Fruit fly (Drosophila melanogaster): Measurements from ENCODE around the gene mth.

mth gene

DNA sequence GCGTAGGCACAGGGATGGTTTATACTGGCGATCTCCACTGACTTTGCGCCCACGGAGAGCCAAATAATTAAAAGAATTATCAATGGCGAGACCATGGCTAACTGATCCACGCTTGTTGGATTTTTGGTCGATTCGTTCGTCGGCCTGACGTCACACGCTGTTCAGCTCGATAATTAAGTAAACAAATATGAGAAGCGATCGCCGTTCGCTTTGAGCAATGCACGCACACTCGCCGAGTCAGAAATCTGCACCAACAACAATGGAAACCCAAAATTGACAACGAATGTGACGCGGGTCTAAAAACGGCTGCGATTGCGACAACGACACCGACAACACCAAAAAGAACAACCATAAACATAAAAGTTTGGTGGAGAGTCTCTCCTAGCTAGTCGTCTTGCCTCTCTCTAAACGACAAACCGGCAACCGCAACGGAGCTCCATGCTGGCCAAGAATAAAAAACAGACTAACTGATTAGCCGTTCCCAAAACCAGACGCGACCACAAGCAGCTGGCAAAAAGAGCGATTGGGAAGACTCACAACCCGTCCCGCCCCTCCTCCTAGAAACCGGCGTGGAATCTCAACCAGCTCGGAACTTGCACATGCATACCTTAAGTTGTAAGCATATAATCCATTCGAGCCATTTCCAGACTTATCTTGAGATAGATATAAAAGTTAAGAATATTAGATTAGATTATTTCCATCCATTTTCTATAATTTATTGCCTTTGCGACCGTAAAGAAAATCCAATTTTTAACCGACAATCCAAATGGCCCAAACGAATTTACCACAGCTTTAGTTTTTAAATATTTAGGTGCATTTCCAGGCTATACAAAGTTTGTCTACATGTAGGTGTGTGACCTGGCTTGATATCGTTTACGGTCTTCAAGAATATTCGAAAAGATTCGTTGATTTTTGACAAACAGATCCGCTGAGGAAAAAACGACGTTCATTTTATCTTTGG is 14.6 kb downstream of the mth start, which contains the start of gene mthl9:
mthl9 (minus strand) TSS at position 468 of the 961 bp plus-strand sequence.
- TF ChIP-seq CG17801 (GFP tag; optimal IDR thresholded peaks at IDR 0.05; ENCODE audit: partially characterized antibody) = no peak

DNA sequence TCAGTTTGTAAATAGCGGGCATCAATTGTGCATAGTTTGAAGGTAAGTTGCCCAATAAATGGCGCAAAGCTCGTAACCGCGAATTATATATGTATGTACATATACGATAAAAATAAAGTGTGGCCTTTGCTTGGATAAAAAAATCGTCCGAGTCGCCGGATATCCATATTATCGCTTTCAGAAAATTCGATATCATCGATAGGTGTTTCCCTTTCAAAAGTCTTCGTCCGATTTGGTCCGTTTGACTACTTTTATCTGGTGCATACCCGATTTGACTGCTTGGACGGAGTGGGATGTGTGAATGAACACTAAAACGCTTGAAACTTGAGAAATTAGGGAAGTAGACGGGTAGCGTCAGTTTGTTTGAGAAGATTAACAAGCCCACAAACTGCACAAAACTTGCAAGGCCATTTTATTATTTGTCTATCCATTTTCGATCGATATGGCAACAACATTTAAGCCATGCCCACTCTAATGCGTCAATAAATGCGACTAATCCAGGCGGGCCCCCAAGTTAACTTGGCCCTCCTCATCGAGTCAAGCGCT is 17.5 kb downstream of the mth start:
- TF ChIP-seq CG17801 (GFP tag; optimal IDR thresholded peaks at IDR 0.05; ENCODE audit: partially characterized antibody) = no peak

dm6 chr3L:327833-328232 is 18.9 kb downstream of the mth start, which contains the start of the genes Atac3 and Ptpmeg:
Gene Atac3 (minus strand): TSS chr3L:327992.
Gene Ptpmeg (plus strand): TSS chr3L:328097.
- TF ChIP-seq CG17801 (GFP tag; optimal IDR thresholded peaks at IDR 0.05; ENCODE audit: partially characterized antibody) = no peak

dm6 chr3L:324486-324885 is 22.3 kb downstream of the mth start, which contains the start of gene CG32344:
Gene CG32344 (minus strand): TSS chr3L:324720.
- no peak for TF ChIP-seq CG17801 (GFP tag; optimal IDR thresholded peaks at IDR 0.05; ENCODE audit: partially characterized antibody)

DNA sequence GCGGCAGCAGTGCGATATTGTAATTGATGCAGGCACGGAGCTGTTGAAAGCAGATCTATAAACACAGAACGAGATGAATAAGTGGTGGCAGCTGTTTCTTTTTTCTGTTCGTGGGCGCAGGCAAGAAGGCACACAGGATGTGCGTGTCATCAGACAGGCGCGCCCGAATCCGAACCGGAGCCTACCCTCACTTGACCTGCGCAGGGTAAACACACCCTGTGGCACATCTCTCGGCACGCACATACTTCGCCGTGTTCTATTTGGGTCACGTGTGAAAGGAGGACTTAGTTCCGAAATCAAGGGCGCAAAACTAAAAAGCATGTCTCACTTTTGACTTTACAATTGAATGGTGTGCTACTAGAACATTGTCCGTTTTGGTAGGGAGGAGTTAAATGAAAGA is 25.3 kb downstream of the mth start:
- TF ChIP-seq CG17801 (GFP tag; optimal IDR thresholded peaks at IDR 0.05; ENCODE audit: partially characterized antibody) = no peak

- no peak for TF ChIP-seq CG17801 (GFP tag; optimal IDR thresholded peaks at IDR 0.05; ENCODE audit: partially characterized antibody)
Measured at dm6 chr3L:320798-321197, 26.0 kb downstream of the mth start.

- no peak for TF ChIP-seq CG17801 (GFP tag; optimal IDR thresholded peaks at IDR 0.05; ENCODE audit: partially characterized antibody)
Measured at dm6 chr3L:320010-320337, 26.8 kb downstream of the mth start.

DNA sequence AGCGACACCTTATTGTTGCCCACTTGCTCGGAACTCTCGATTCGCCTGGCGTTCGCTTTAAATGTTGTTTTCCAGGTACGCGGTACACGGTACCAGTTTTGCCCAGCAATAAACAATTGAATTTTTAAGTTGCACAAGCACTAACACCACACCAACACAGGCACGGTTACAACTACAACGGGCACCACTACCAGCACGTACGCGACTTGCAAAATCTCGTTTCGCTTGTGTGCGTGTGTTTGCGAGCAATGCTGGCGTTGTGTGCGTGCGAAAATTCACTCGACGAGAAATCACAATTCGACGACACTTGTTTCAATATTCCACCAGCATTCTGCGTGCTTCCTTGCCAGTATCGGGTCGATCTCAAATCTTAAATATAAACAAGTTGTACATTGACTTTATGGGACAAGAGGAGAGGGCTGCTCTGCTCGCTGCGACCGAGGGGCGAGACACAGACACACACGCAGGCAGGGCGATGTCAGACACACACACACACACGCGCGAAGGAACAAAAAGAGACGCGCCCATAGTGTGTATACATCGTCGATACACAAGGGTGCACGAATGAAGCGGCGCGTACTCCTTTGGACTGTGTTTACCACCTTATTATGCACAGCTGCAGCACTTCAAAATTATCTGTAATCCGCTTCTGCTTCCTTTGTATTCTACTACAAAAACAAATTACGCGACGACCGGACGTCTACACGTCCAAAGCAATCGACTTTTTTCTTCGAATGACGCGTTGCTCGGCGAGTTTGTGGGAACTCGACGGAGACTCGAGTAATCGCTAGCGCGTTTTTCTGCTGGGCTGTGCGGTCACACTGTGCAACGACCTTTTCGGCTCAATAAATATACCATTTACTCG is 27.4 kb downstream of the mth start, which contains the start of gene fwd:
fwd (minus strand) TSS at position 740 of the 865 bp plus-strand sequence.
- TF ChIP-seq CG17801 (GFP tag; optimal IDR thresholded peaks at IDR 0.05; ENCODE audit: partially characterized antibody) = peak; percentile 70

dm6 chr3L:316784-317183 is 30.0 kb downstream of the mth start, which contains the start of gene ddbt:
Gene ddbt (plus strand): TSS chr3L:317084.
- TF ChIP-seq CG17801 (GFP tag; optimal IDR thresholded peaks at IDR 0.05; ENCODE audit: partially characterized antibody) = no peak

dm6 chr3L:315140-315539 is 31.6 kb downstream of the mth start:
- TF ChIP-seq CG17801 (GFP tag; optimal IDR thresholded peaks at IDR 0.05; ENCODE audit: partially characterized antibody) = no peak

- no peak for TF ChIP-seq CG17801 (GFP tag; optimal IDR thresholded peaks at IDR 0.05; ENCODE audit: partially characterized antibody)
Measured at dm6 chr3L:312323-312722, 34.4 kb downstream of the mth start.

- peak; percentile 29 for TF ChIP-seq CG17801 (GFP tag; optimal IDR thresholded peaks at IDR 0.05; ENCODE audit: partially characterized antibody)
Measured at dm6 chr3L:311607-312006, 35.1 kb downstream of the mth start.

DNA sequence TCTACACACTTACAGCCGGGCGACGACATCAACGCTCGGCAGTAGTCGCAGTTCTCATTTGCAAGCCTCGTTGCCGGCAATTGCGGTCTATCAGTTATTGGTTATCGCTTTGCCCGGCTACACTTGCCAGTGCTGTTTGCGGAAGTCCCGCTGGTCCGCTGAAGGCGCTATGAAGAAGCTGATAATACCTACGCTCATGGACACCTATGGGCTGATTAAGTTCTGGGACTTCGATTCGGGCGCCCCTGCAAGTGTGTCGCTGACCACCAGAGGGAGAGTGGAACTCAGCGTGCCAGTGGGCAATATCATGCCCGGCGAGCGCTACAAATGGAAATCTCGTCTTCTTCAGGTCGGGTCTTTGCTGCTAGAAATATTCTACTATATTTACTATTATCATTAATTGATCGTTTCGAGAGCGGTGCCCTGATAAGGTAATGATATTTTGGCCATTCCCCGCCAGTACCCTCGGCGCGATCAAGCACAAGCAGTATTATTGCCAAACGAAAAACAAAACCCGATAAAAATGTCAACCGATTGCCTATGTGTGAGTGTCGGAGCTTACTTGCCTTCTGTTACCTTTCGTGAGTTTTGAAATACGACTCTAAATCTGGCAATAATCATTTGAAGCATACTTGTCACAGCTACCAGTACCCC is 46.7 kb downstream of the mth start:
- no peak for TF ChIP-seq CG17801 (GFP tag; optimal IDR thresholded peaks at IDR 0.05; ENCODE audit: partially characterized antibody)

dm6 chr3L:298459-298858 is 48.3 kb downstream of the mth start:
- TF ChIP-seq CG17801 (GFP tag; optimal IDR thresholded peaks at IDR 0.05; ENCODE audit: partially characterized antibody) = no peak

dm6 chr3L:297240-297639 is 49.5 kb downstream of the mth start:
- TF ChIP-seq CG17801 (GFP tag; optimal IDR thresholded peaks at IDR 0.05; ENCODE audit: partially characterized antibody) = no peak

All from ovary, adult (tissue).